Fruit fly (Drosophila melanogaster): ENCODE data around the gene CG6592.
A peak's percentile ranks its signal among the peaks of the same experiment; 100 is the strongest.

Gene CG6592

DNA sequence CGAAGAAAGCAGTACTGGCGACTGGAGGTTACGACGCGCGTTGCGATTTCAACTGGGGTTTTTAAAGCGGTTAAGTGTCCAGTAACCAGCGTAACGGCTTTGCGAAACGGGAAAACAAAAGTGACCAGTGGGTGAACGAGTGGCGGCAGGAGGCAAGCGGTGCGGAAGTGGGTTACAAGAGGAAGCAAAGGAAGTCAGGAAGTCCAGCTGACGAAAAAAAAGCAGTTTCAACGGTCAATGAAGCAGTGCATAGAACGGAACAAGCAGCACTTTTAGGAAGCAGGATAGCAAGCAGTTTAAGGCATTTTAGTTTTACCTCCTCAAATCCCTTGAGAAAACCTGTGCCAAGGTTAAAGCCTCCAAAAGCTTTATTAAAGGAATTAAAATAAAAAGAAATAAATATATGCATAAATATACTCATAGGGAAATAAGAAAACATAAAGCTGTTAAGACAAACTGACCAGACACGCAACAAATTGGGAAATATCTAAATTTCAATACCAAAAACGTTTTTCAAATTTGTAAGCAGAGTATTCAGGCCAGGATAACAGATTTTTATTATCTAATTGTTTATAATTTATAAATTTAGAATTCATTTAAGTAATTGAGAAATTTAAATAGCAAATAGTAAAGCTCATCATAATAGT, at the start of gene CG6592 (continued):
- TF ChIP-seq CG14965 (GFP tag; optimal IDR thresholded peaks at IDR 0.05; ENCODE audit: borderline replicate concordance) (no peak), Abd-B (GFP tag; optimal IDR thresholded peaks at IDR 0.05) (peak; percentile 24), HLH4C (GFP tag; IDR thresholded peaks at IDR 0.05; ENCODE audit: partially characterized antibody) (no peak), CG17829 (tag; optimal IDR thresholded peaks at IDR 0.05) (peak; percentile 15), CG12942 (GFP tag; optimal IDR thresholded peaks at IDR 0.05) (peak; percentile 14), CG18476 (GFP tag; optimal IDR thresholded peaks at IDR 0.05) (no peak), CG1233 (GFP tag; optimal IDR thresholded peaks at IDR 0.05) (peak; percentile 64), zen (tag; optimal IDR thresholded peaks at IDR 0.05) (peak; percentile 80), CG6689 (GFP tag; IDR thresholded peaks at IDR 0.05) (0 out of 2 replicates have a peak, but pooled peaks have one; percentile 8), Bgb (GFP tag; IDR thresholded peaks at IDR 0.05; ENCODE audit: partially characterized antibody) (no peak), fd3F (GFP tag; optimal IDR thresholded peaks at IDR 0.05) (no peak), lola (GFP tag; optimal IDR thresholded peaks at IDR 0.05) (peak in 1 of 3 experiments; percentile 63), Trl (optimal IDR thresholded peaks at IDR 0.05) (no peak), Trl (GFP tag; optimal IDR thresholded peaks at IDR 0.05) (no peak), fd64A (GFP tag; optimal IDR thresholded peaks at IDR 0.05) (no peak), ash1 (GFP tag; optimal IDR thresholded peaks at IDR 0.05) (no peak), tin (GFP tag; optimal IDR thresholded peaks at IDR 0.05) (no peak), hth (optimal IDR thresholded peaks at IDR 0.05) (no peak), Vsx1 (GFP tag; optimal IDR thresholded peaks at IDR 0.05) (no peak), az2 (GFP tag; optimal IDR thresholded peaks at IDR 0.05) (peak; percentile 17), gfzf (GFP tag; optimal IDR thresholded peaks at IDR 0.05) (no peak), CG10565 (GFP tag; optimal IDR thresholded peaks at IDR 0.05) (no peak), CG7745 (tag; optimal IDR thresholded peaks at IDR 0.05) (no peak), gro (GFP tag; optimal IDR thresholded peaks at IDR 0.05) (no peak), Dip2 (GFP tag; IDR thresholded peaks at IDR 0.05) (no peak), nom (GFP tag; optimal IDR thresholded peaks at IDR 0.05) (no peak), CG30403 (GFP tag; optimal IDR thresholded peaks at IDR 0.05) (no peak), Chrac-16 (GFP tag; optimal IDR thresholded peaks at IDR 0.05) (peak; percentile 37), Hr3 (GFP tag; optimal IDR thresholded peaks at IDR 0.05) (no peak), CG11247 (GFP tag; IDR thresholded peaks at IDR 0.05) (no peak), CG5180 (GFP tag; optimal IDR thresholded peaks at IDR 0.05) (no peak), CG4730 (GFP tag; IDR thresholded peaks at IDR 0.05) (no peak), CG17612 (GFP tag; IDR thresholded peaks at IDR 0.05) (no peak), Hr51 (GFP tag; optimal IDR thresholded peaks at IDR 0.05) (peak in 1 of 2 experiments; percentile 14), CG7786 (GFP tag; optimal IDR thresholded peaks at IDR 0.05) (no peak), CG17802 (tag; optimal IDR thresholded peaks at IDR 0.05) (peak; percentile 23), Atf6 (GFP tag; IDR thresholded peaks at IDR 0.05) (no peak), crc (GFP tag; optimal IDR thresholded peaks at IDR 0.05) (no peak), Tbp (GFP tag; optimal IDR thresholded peaks at IDR 0.05) (no peak), CG14667 (GFP tag; IDR thresholded peaks at IDR 0.05) (no peak), Sry-β (GFP tag; optimal IDR thresholded peaks at IDR 0.05) (no peak), sob (GFP tag; IDR thresholded peaks at IDR 0.05) (no peak; the same call in 1 of the 2 replicates), klu (GFP tag; IDR thresholded peaks at IDR 0.05) (no peak), slbo (GFP tag; IDR thresholded peaks at IDR 0.05) (no peak), Eip74EF (GFP tag; optimal IDR thresholded peaks at IDR 0.05) (peak in 1 of 2 experiments; percentile 24), CG13624 (GFP tag; optimal IDR thresholded peaks at IDR 0.05) (peak; percentile 19), caup (GFP tag; optimal IDR thresholded peaks at IDR 0.05; ENCODE audit: severe bottlenecking) (no peak), cg (GFP tag; optimal IDR thresholded peaks at IDR 0.05) (no peak), ase (GFP tag; IDR thresholded peaks at IDR 0.05) (no peak), H15 (GFP tag; IDR thresholded peaks at IDR 0.05) (no peak)

All from whole organism, embryonic.